Worm (Caenorhabditis elegans) whole organism, L4 larva: ENCODE measurements around the gene Y54G2A.44.
A peak's percentile ranks its signal among the peaks of the same experiment; 100 is the strongest.

Source experiments
- D1046.2 ChIP-seq: fragments of 200-800 bp; sonication (Bioruptor generic); IDR thresholded peaks from 2 replicates; pipeline ENCODE4 v1.3.6; 2022; ENCODE audit warnings: missing genetic modification characterization, missing compliant biosample characterization
- F10B5.3 ChIP-seq: sonication (generic microtip); optimal IDR thresholded peaks from 2 replicates; lab custom pipeline; 2016; ENCODE audit warnings: mild to moderate bottlenecking, missing genetic modification characterization, missing compliant biosample characterization
- F26F4.8 ChIP-seq: fragments of 200-800 bp; sonication (Bioruptor generic); conservative IDR thresholded peaks from 2 replicates; pipeline ENCODE4 v1.3.6; 2022; ENCODE audit warnings: missing genetic modification characterization, missing compliant biosample characterization
- F44E2.7 ChIP-seq: fragments of 200-800 bp; sonication (Bioruptor generic); IDR thresholded peaks from 2 replicates; pipeline ENCODE4 v2.1.2; 2022; ENCODE audit warnings: missing genetic modification characterization, missing compliant biosample characterization
- Y105C5A.15 ChIP-seq: fragments of 200-800 bp; sonication (Bioruptor generic); IDR thresholded peaks from 2 replicates; pipeline ENCODE4 v1.3.6; 2022; ENCODE audit warnings: missing genetic modification characterization, missing compliant biosample characterization
- Y5F2A.4 ChIP-seq: fragments of 200-800 bp; sonication (Bioruptor generic); optimal IDR thresholded peaks from 2 replicates; lab custom pipeline; 2018; ENCODE audit warnings: mild to moderate bottlenecking, missing genetic modification characterization, missing compliant biosample characterization
- ZK337.2 ChIP-seq: fragments of 200-800 bp; sonication (Bioruptor generic); IDR thresholded peaks from 2 replicates; pipeline ENCODE4 v1.3.6; 2022; ENCODE audit warnings: missing genetic modification reagents, missing genetic modification characterization, missing compliant biosample characterization
- arid-1 ChIP-seq: fragments of 200-800 bp; sonication (Bioruptor generic); conservative IDR thresholded peaks from 2 replicates; pipeline ENCODE4 v1.3.6; 2022; ENCODE audit warnings: missing genetic modification reagents, missing genetic modification characterization, missing compliant biosample characterization
- ceh-62 ChIP-seq: sonication (generic microtip); optimal IDR thresholded peaks from 2 replicates; lab custom pipeline; 2017; ENCODE audit warnings: missing biosample characterization, missing genetic modification characterization
- cey-2 ChIP-seq: sonication (generic microtip); optimal IDR thresholded peaks from 3 replicates; lab custom pipeline; 2017; ENCODE audit warnings: missing genetic modification characterization, mild to moderate bottlenecking, missing compliant biosample characterization, antibody characterized with exemption, borderline replicate concordance; ENCODE audit not compliant: insufficient read depth
- daf-12 ChIP-seq: fragments of 150-350 bp; optimal IDR thresholded peaks from 2 replicates; lab custom pipeline; 2014; ENCODE audit warnings: missing biosample characterization, missing genetic modification reagents, missing genetic modification characterization
- daf-16 ChIP-seq, 3 experiments: sonication (generic microtip); optimal IDR thresholded peaks; 2 replicates each; lab custom pipeline; 2016 to 2017; ENCODE audit warnings: missing genetic modification characterization in 3 of 3, missing genetic modification reagents in 3 of 3, mild to moderate bottlenecking in 2 of 3, missing compliant biosample characterization in 2 of 3, missing biosample characterization in 1 of 3, moderate library complexity in 1 of 3
- daf-8 ChIP-seq: fragments of 200-800 bp; sonication (Bioruptor generic); IDR thresholded peaks from 2 replicates; pipeline ENCODE4 v1.3.6; 2022; ENCODE audit warnings: missing genetic modification characterization, missing compliant biosample characterization
- dmd-6 ChIP-seq: fragments of 200-800 bp; sonication (Bioruptor generic); IDR thresholded peaks from 2 replicates; pipeline ENCODE4 v1.3.6; 2022; ENCODE audit warnings: missing genetic modification reagents, missing genetic modification characterization, missing compliant biosample characterization
- dmd-8 ChIP-seq: fragments of 200-800 bp; sonication (Bioruptor generic); IDR thresholded peaks from 2 replicates; pipeline ENCODE4 v1.3.6; 2022; ENCODE audit warnings: missing genetic modification characterization, missing compliant biosample characterization
- dmd-9 ChIP-seq: fragments of 200-800 bp; sonication (Bioruptor generic); IDR thresholded peaks from 2 replicates; pipeline ENCODE4 v1.3.6; 2022; ENCODE audit warnings: missing genetic modification reagents, missing genetic modification characterization, missing compliant biosample characterization
- duxl-1 ChIP-seq: sonication (generic microtip); optimal IDR thresholded peaks from 2 replicates; lab custom pipeline; 2016; ENCODE audit warnings: mild to moderate bottlenecking, missing genetic modification characterization, moderate library complexity, missing compliant biosample characterization; ENCODE audit not compliant: poor library complexity
- dve-1 ChIP-seq: sonication (generic microtip); optimal IDR thresholded peaks from 2 replicates; lab custom pipeline; 2017; ENCODE audit warnings: antibody characterized with exemption, mild to moderate bottlenecking, missing genetic modification characterization, missing compliant biosample characterization; ENCODE audit not compliant: insufficient read depth
- egl-27 ChIP-seq: sonication (generic microtip); optimal IDR thresholded peaks from 3 replicates; lab custom pipeline; 2017; ENCODE audit warnings: missing biosample characterization, missing genetic modification reagents, missing genetic modification characterization
- egl-43 ChIP-seq: fragments of 200-800 bp; sonication (Bioruptor generic); IDR thresholded peaks from 2 replicates; pipeline ENCODE4 v1.3.6; 2022; ENCODE audit warnings: missing genetic modification reagents, missing genetic modification characterization, missing compliant biosample characterization
- fkh-10 ChIP-seq: fragments of 150-350 bp; optimal IDR thresholded peaks from 2 replicates; lab custom pipeline; 2014; ENCODE audit warnings: missing biosample characterization, missing genetic modification reagents, missing genetic modification characterization
- hif-1 ChIP-seq, 2 experiments: sonication (generic microtip); optimal IDR thresholded peaks; 2 replicates each; lab custom pipeline; 2016 to 2017; ENCODE audit warnings: missing compliant biosample characterization in 2 of 2, missing genetic modification characterization in 2 of 2, missing genetic modification reagents in 2 of 2, missing genotype in 2 of 2, mild to moderate bottlenecking in 1 of 2
- lim-7 ChIP-seq: fragments of 200-800 bp; sonication (Bioruptor generic); IDR thresholded peaks from 2 replicates; pipeline ENCODE4 v1.3.6; 2022; ENCODE audit warnings: missing genetic modification characterization, missing compliant biosample characterization
- lin-15B ChIP-seq: fragments of 150-350 bp; sonication (generic microtip); optimal IDR thresholded peaks from 3 replicates; lab custom pipeline; 2014; ENCODE audit warnings: missing biosample characterization, missing genetic modification characterization
- lin-29 ChIP-seq: fragments of 200-800 bp; sonication (Bioruptor generic); IDR thresholded peaks from 2 replicates; pipeline ENCODE4 v1.3.6; 2022; ENCODE audit warnings: missing genetic modification reagents, missing genetic modification characterization, missing compliant biosample characterization
- lin-38 ChIP-seq: fragments of 200-800 bp; sonication (Bioruptor generic); IDR thresholded peaks from 2 replicates; pipeline ENCODE4 v1.3.6; 2022; ENCODE audit warnings: missing genetic modification reagents, missing genetic modification characterization, missing compliant biosample characterization
- lin-39 ChIP-seq: fragments of 150-350 bp; optimal IDR thresholded peaks from 2 replicates; lab custom pipeline; 2014; ENCODE audit warnings: missing biosample characterization, missing genetic modification reagents, missing genetic modification characterization
- mdl-1 ChIP-seq, 2 experiments: fragments of 150-350 bp in 1 of 2; sonication (generic microtip) in 1 of 2; optimal IDR thresholded peaks; 2 replicates each; lab custom pipeline; 2014 to 2017; ENCODE audit warnings: missing biosample characterization in 2 of 2, missing genetic modification characterization in 2 of 2
- mdt-29 ChIP-seq: fragments of 200-800 bp; sonication (Bioruptor generic); IDR thresholded peaks from 2 replicates; pipeline ENCODE4 v1.3.6; 2022; ENCODE audit warnings: missing genetic modification reagents, missing genetic modification characterization, missing compliant biosample characterization
- mep-1 ChIP-seq: fragments of 150-350 bp; sonication (generic microtip); optimal IDR thresholded peaks from 3 replicates; lab custom pipeline; 2014; ENCODE audit warnings: missing biosample characterization, missing genetic modification characterization
- mes-2 ChIP-seq: sonication (generic microtip); optimal IDR thresholded peaks from 2 replicates; lab custom pipeline; 2016; ENCODE audit warnings: missing genotype, mild to moderate bottlenecking, missing genetic modification characterization, missing compliant biosample characterization; ENCODE audit not compliant: poor library complexity, severe bottlenecking
- mxl-2 ChIP-seq: fragments of 200-800 bp; sonication (Bioruptor generic); conservative IDR thresholded peaks from 2 replicates; pipeline ENCODE4 v1.3.6; 2022; ENCODE audit warnings: missing genetic modification reagents, missing genetic modification characterization, missing compliant biosample characterization
- mxl-3 ChIP-seq: fragments of 200-800 bp; sonication (Bioruptor generic); optimal IDR thresholded peaks from 2 replicates; lab custom pipeline; 2018; ENCODE audit warnings: mild to moderate bottlenecking, missing genetic modification characterization, missing compliant biosample characterization
- pha-4 ChIP-seq, 2 experiments: fragments of 150-350 bp in 1 of 2; fragments of 200-800 bp in 1 of 2; sonication (Bioruptor generic) in 1 of 2; IDR thresholded peaks in 1 of 2; optimal IDR thresholded peaks in 1 of 2; 2 replicates each; pipeline versions ENCODE4 v1.3.6 to Lab custom; 2014 to 2022; ENCODE audit warnings: missing genetic modification characterization in 2 of 2, missing genetic modification reagents in 2 of 2, missing biosample characterization in 1 of 2, missing compliant biosample characterization in 1 of 2
- php-3 ChIP-seq: fragments of 200-800 bp; sonication (Bioruptor generic); IDR thresholded peaks from 2 replicates; pipeline ENCODE4 v1.3.6; 2022; ENCODE audit warnings: missing genetic modification reagents, missing genetic modification characterization, missing compliant biosample characterization
- pqm-1 ChIP-seq: sonication (generic microtip); optimal IDR thresholded peaks from 2 replicates; lab custom pipeline; 2017; ENCODE audit warnings: missing biosample characterization, missing genetic modification characterization
- set-16 ChIP-seq: fragments of 200-800 bp; sonication (Bioruptor generic); IDR thresholded peaks from 2 replicates; pipeline ENCODE4 v1.3.6; 2022; ENCODE audit warnings: missing genetic modification reagents, missing genetic modification characterization, missing compliant biosample characterization
- snpc-1.2 ChIP-seq: fragments of 200-800 bp; sonication (Bioruptor generic); IDR thresholded peaks from 2 replicates; pipeline ENCODE4 v1.3.6; 2022; ENCODE audit warnings: missing genetic modification reagents, missing genetic modification characterization, missing compliant biosample characterization
- snpc-4 ChIP-seq: fragments of 150-350 bp; optimal IDR thresholded peaks from 2 replicates; lab custom pipeline; 2014; ENCODE audit warnings: missing biosample characterization, missing genetic modification characterization
- unc-130 ChIP-seq: sonication (generic microtip); optimal IDR thresholded peaks from 2 replicates; lab custom pipeline; 2016; ENCODE audit warnings: missing genetic modification reagents, missing genetic modification characterization, missing compliant biosample characterization
- unc-39 ChIP-seq: sonication (generic microtip); optimal IDR thresholded peaks from 2 replicates; lab custom pipeline; 2017; ENCODE audit warnings: missing biosample characterization, missing genetic modification characterization
- vab-7 ChIP-seq: fragments of 200-800 bp; sonication (Bioruptor generic); IDR thresholded peaks from 2 replicates; pipeline ENCODE4 v1.3.6; 2022; ENCODE audit warnings: missing genetic modification reagents, missing genetic modification characterization, missing compliant biosample characterization
- zag-1 ChIP-seq: fragments of 150-350 bp; optimal IDR thresholded peaks from 2 replicates; lab custom pipeline; 2014; ENCODE audit warnings: missing biosample characterization, missing genetic modification characterization
- zfp-2 ChIP-seq: sonication (generic microtip); optimal IDR thresholded peaks from 2 replicates; lab custom pipeline; 2016; ENCODE audit warnings: mild to moderate bottlenecking, missing genetic modification characterization, missing compliant biosample characterization
- zfp-3 ChIP-seq: fragments of 200-800 bp; sonication (Bioruptor generic); conservative IDR thresholded peaks from 2 replicates; pipeline ENCODE4 v1.3.6; 2022; ENCODE audit warnings: missing genetic modification reagents, missing genetic modification characterization, missing compliant biosample characterization
- zip-11 ChIP-seq: fragments of 200-800 bp; sonication (Bioruptor generic); IDR thresholded peaks from 2 replicates; pipeline ENCODE4 v1.3.6; 2022; ENCODE audit warnings: missing genetic modification characterization, missing compliant biosample characterization

Gene Y54G2A.44

ce11 chrIV:2805525-2805924 lies 3.9 kb downstream of the Y54G2A.44 start, which contains the start of gene Y54G2A.45 (continued):
- TF ChIP-seq mep-1 (tag; lab: Kevin White, UChicago) (peak; percentile 78), F10B5.3 (tag; lab: Kevin White, UChicago) (peak; percentile 58), snpc-4 (no peak)
- TF ChIP-seq, all 104 proteins: peak for 63

- no peak for TF ChIP-seq zfp-2 (tag; lab: Kevin White, UChicago)
- TF ChIP-seq mxl-3 (GFP tag; lab: Kevin White, UChicago): peak; percentile 6
- no peak for TF ChIP-seq ceh-62 (tag; lab: Kevin White, UChicago)
- TF ChIP-seq egl-43 (GFP tag; lab: Robert Waterston, UW): no peak
- TF ChIP-seq lim-7 (GFP tag; lab: Robert Waterston, UW): peak; percentile 75
- TF ChIP-seq php-3 (GFP tag; lab: Robert Waterston, UW): 0 out of 2 replicates have a peak, but pooled peaks have one; percentile 25
- 0 out of 2 replicates have a peak, but pooled peaks have one; percentile 19 for TF ChIP-seq lin-29 (GFP tag; lab: Robert Waterston, UW)
- no peak for TF ChIP-seq lin-39 (tag; lab: Kevin White, UChicago)
- peak; percentile 58 for TF ChIP-seq lin-38 (GFP tag; lab: Robert Waterston, UW)
- TF ChIP-seq zag-1 (tag; lab: Kevin White, UChicago): no peak
- TF ChIP-seq D1046.2 (GFP tag; lab: Robert Waterston, UW): 0 out of 2 replicates have a peak, but pooled peaks have one; percentile 34
- TF ChIP-seq dmd-9 (GFP tag; lab: Robert Waterston, UW): 0 out of 2 replicates have a peak, but pooled peaks have one; percentile 48
- no peak for TF ChIP-seq unc-39 (tag; lab: Kevin White, UChicago)
- peak; percentile 3 for TF ChIP-seq unc-130 (GFP tag; lab: Kevin White, UChicago)
- no peak for TF ChIP-seq Y5F2A.4 (GFP tag; lab: Kevin White, UChicago)
- TF ChIP-seq arid-1 (GFP tag; lab: Robert Waterston, UW): 0 out of 2 replicates have a peak, but pooled peaks have one; percentile 46
- 0 out of 2 replicates have a peak, but pooled peaks have one; percentile 53 for TF ChIP-seq dmd-8 (GFP tag; lab: Robert Waterston, UW)
- TF ChIP-seq zfp-3 (GFP tag; lab: Robert Waterston, UW): no peak
- no peak for TF ChIP-seq mdl-1 (tag; optimal IDR thresholded peaks at IDR 0.05; lab: Kevin White, UChicago)
- TF ChIP-seq dve-1 (tag; lab: Kevin White, UChicago): no peak
- TF ChIP-seq ZK337.2 (GFP tag; lab: Robert Waterston, UW): no peak
- TF ChIP-seq pqm-1 (tag; lab: Kevin White, UChicago): no peak
- peak; percentile 67; the same call in 1 of the 2 replicates for TF ChIP-seq vab-7 (GFP tag; lab: Robert Waterston, UW)
- TF ChIP-seq set-16 (GFP tag; lab: Robert Waterston, UW): peak; percentile 41
- TF ChIP-seq snpc-1.2 (GFP tag; lab: Robert Waterston, UW): no peak
- TF ChIP-seq dmd-6: no peak
- no peak for TF ChIP-seq egl-27
- TF ChIP-seq pha-4 (GFP tag; IDR thresholded peaks at IDR 0.05; lab: Robert Waterston, UW): 0 out of 2 replicates have a peak, but pooled peaks have one; percentile 18
- TF ChIP-seq pha-4 (tag; optimal IDR thresholded peaks at IDR 0.05; lab: Kevin White, UChicago): no peak
- TF ChIP-seq Y105C5A.15 (GFP tag; lab: Robert Waterston, UW): 0 out of 2 replicates have a peak, but pooled peaks have one; percentile 42
- no peak for TF ChIP-seq cey-2 (tag; lab: Kevin White, UChicago)
- 0 out of 2 replicates have a peak, but pooled peaks have one; percentile 67 for TF ChIP-seq F44E2.7 (GFP tag; lab: Robert Waterston, UW)
- no peak for TF ChIP-seq fkh-10 (GFP tag; lab: Kevin White, UChicago)
- no peak for TF ChIP-seq mdt-29 (GFP tag; lab: Robert Waterston, UW)
- TF ChIP-seq daf-16 (GFP tag; optimal IDR thresholded peaks at IDR 0.05; lab: Kevin White, UChicago): peak in 1 of 2 experiments; percentile 5
- peak; percentile 18 for TF ChIP-seq daf-16 (tag; optimal IDR thresholded peaks at IDR 0.05; lab: Kevin White, UChicago)
- no peak for TF ChIP-seq lin-15B (tag; lab: Kevin White, UChicago)
- no peak for TF ChIP-seq daf-12 (tag; lab: Kevin White, UChicago)
- no peak for TF ChIP-seq daf-8 (GFP tag; lab: Robert Waterston, UW)
- TF ChIP-seq mxl-2 (GFP tag; lab: Robert Waterston, UW): no peak
- 0 out of 2 replicates have a peak, but pooled peaks have one; percentile 55 for TF ChIP-seq F26F4.8
- no peak for TF ChIP-seq duxl-1
- TF ChIP-seq zip-11 (GFP tag; lab: Robert Waterston, UW): no peak
- TF ChIP-seq hif-1 (tag; optimal IDR thresholded peaks at IDR 0.05; lab: Kevin White, UChicago): no peak
- TF ChIP-seq mes-2 (tag; lab: Kevin White, UChicago): peak; percentile 43
These were observed 6.5 kb downstream of the Y54G2A.44 start for ce11 chrIV:2808154-2808553.
